Worm (Caenorhabditis elegans) whole organism, L2 larva: ENCODE results near the gene F31E9.3.

Experiments
- Y55F3AM.14 ChIP-seq: fragments of 200-800 bp; sonication (Bioruptor generic); optimal IDR thresholded peaks from 2 replicates; lab custom pipeline; 2018; ENCODE audit warnings: mild to moderate bottlenecking, missing genetic modification characterization, missing compliant biosample characterization
- ZK546.5 ChIP-seq: sonication (generic microtip); optimal IDR thresholded peaks from 2 replicates; lab custom pipeline; 2017; ENCODE audit warnings: missing biosample characterization, missing genetic modification characterization
- aly-2 ChIP-seq: fragments of 150-350 bp; optimal IDR thresholded peaks from 2 replicates; lab custom pipeline; 2014; ENCODE audit warnings: missing biosample characterization, missing genetic modification characterization
- ceh-16 ChIP-seq: fragments of 150-350 bp; optimal IDR thresholded peaks from 2 replicates; lab custom pipeline; 2014; ENCODE audit warnings: missing biosample characterization, missing genetic modification characterization
- ceh-82 ChIP-seq: fragments of 150-350 bp; optimal IDR thresholded peaks from 2 replicates; lab custom pipeline; 2014; ENCODE audit warnings: missing biosample characterization, missing genetic modification characterization
- crh-2 ChIP-seq: sonication (generic microtip); optimal IDR thresholded peaks from 2 replicates; lab custom pipeline; 2017; ENCODE audit warnings: missing biosample characterization, missing genetic modification characterization
- dmd-4 ChIP-seq: sonication (generic microtip); optimal IDR thresholded peaks from 2 replicates; lab custom pipeline; 2017; ENCODE audit warnings: missing biosample characterization, missing genetic modification characterization
- elt-1 ChIP-seq: fragments of 150-350 bp; optimal IDR thresholded peaks from 2 replicates; lab custom pipeline; 2014; ENCODE audit warnings: missing biosample characterization, missing genetic modification characterization
- elt-3 ChIP-seq: sonication (generic microtip); optimal IDR thresholded peaks from 2 replicates; lab custom pipeline; 2017; ENCODE audit warnings: missing biosample characterization, missing genetic modification characterization
- fos-1 ChIP-seq: fragments of 150-350 bp; optimal IDR thresholded peaks from 2 replicates; lab custom pipeline; 2014; ENCODE audit warnings: missing biosample characterization, missing genetic modification characterization
- gmeb-1 ChIP-seq: fragments of 150-350 bp; optimal IDR thresholded peaks from 2 replicates; lab custom pipeline; 2014; ENCODE audit warnings: missing biosample characterization, missing genetic modification characterization
- mab-5 ChIP-seq: fragments of 150-350 bp; optimal IDR thresholded peaks from 2 replicates; lab custom pipeline; 2014; ENCODE audit warnings: missing biosample characterization, missing genetic modification characterization
- mbf-1 ChIP-seq: sonication (generic microtip); optimal IDR thresholded peaks from 2 replicates; lab custom pipeline; 2017; ENCODE audit warnings: missing biosample characterization, missing genetic modification characterization
- mdl-1 ChIP-seq, 2 experiments: fragments of 150-350 bp in 1 of 2; sonication (generic microtip) in 1 of 2; optimal IDR thresholded peaks; 2 replicates each; lab custom pipeline; 2017; ENCODE audit warnings: missing biosample characterization in 2 of 2, missing genetic modification characterization in 2 of 2
- nhr-21 ChIP-seq: fragments of 150-350 bp; optimal IDR thresholded peaks from 2 replicates; lab custom pipeline; 2014; ENCODE audit warnings: missing biosample characterization, missing genetic modification characterization
- nhr-25 ChIP-seq: fragments of 150-350 bp; sonication (generic microtip); optimal IDR thresholded peaks from 3 replicates; lab custom pipeline; 2014; ENCODE audit warnings: missing biosample characterization, missing genetic modification characterization
- nhr-6 ChIP-seq: fragments of 150-350 bp; optimal IDR thresholded peaks from 2 replicates; lab custom pipeline; 2014; ENCODE audit warnings: missing biosample characterization, missing genetic modification characterization
- sem-4 ChIP-seq: fragments of 150-350 bp; optimal IDR thresholded peaks from 2 replicates; lab custom pipeline; 2014; ENCODE audit warnings: missing biosample characterization, missing genetic modification reagents, missing genetic modification characterization
- skn-1 ChIP-seq: sonication (generic microtip); optimal IDR thresholded peaks from 2 replicates; lab custom pipeline; 2017; ENCODE audit warnings: missing biosample characterization, missing genetic modification characterization
- sma-3 ChIP-seq: sonication (generic microtip); optimal IDR thresholded peaks from 2 replicates; lab custom pipeline; 2016; ENCODE audit warnings: missing genetic modification reagents, missing genetic modification characterization, missing compliant biosample characterization
- sma-9 ChIP-seq, 2 experiments: fragments of 150-350 bp in 1 of 2; sonication (generic microtip) in 1 of 2; optimal IDR thresholded peaks; 2 replicates each; lab custom pipeline; 2014 to 2016; ENCODE audit warnings: missing genetic modification characterization in 2 of 2, mild to moderate bottlenecking in 1 of 2, missing biosample characterization in 1 of 2, missing compliant biosample characterization in 1 of 2, missing genetic modification reagents in 1 of 2, moderate library complexity in 1 of 2
- unc-39 ChIP-seq: fragments of 150-350 bp; optimal IDR thresholded peaks from 2 replicates; lab custom pipeline; 2014; ENCODE audit warnings: missing biosample characterization, missing genetic modification characterization
- unc-55 ChIP-seq: fragments of 150-350 bp; sonication (generic microtip); optimal IDR thresholded peaks from 3 replicates; lab custom pipeline; 2014; ENCODE audit warnings: missing biosample characterization, missing genetic modification reagents, missing genetic modification characterization
- unc-62 ChIP-seq: fragments of 150-350 bp; optimal IDR thresholded peaks from 2 replicates; lab custom pipeline; 2014; ENCODE audit warnings: missing biosample characterization, missing genetic modification reagents, missing genetic modification characterization
- ztf-4 ChIP-seq: fragments of 150-350 bp; optimal IDR thresholded peaks from 2 replicates; lab custom pipeline; 2014; ENCODE audit warnings: missing biosample characterization, missing genetic modification characterization

Gene F31E9.3

ce11 chrV:17352827-17353373 is 30.5 kb downstream of the F31E9.3 start, which contains the start of the genes fbxa-134 and F47H4.2:
Gene fbxa-134 (minus strand): TSS chrV:17352870.
Gene F47H4.2 (plus strand): TSS chrV:17353323.
- TF ChIP-seq crh-2 (tag; lab: Kevin White, UChicago) (peak; percentile 43), gmeb-1 (tag; lab: Kevin White, UChicago) (peak; percentile 3), elt-1 (no peak), aly-2 (tag; lab: Kevin White, UChicago) (no peak), dmd-4 (no peak), nhr-6 (tag; lab: Kevin White, UChicago) (no peak), unc-55 (GFP tag; lab: Kevin White, UChicago) (no peak), elt-3 (tag; lab: Kevin White, UChicago) (no peak), ZK546.5 (tag; lab: Kevin White, UChicago) (no peak), nhr-25 (tag; lab: Kevin White, UChicago) (no peak), mbf-1 (tag; lab: Kevin White, UChicago) (no peak), ceh-82 (no peak), ztf-4 (no peak), skn-1 (peak; percentile 76), Y55F3AM.14 (GFP tag; lab: Kevin White, UChicago) (no peak), sem-4 (tag; lab: Kevin White, UChicago) (no peak), ceh-16 (tag; lab: Kevin White, UChicago) (no peak), unc-39 (tag; lab: Kevin White, UChicago) (no peak), nhr-21 (no peak), sma-3 (GFP tag; lab: Kevin White, UChicago) (no peak), fos-1 (tag; lab: Kevin White, UChicago) (peak; percentile 79), mdl-1 (tag; optimal IDR thresholded peaks at IDR 0.05; lab: Kevin White, UChicago) (no peak), sma-9 (GFP tag; optimal IDR thresholded peaks at IDR 0.05; lab: Kevin White, UChicago) (peak; percentile 18), sma-9 (tag; optimal IDR thresholded peaks at IDR 0.05; lab: Kevin White, UChicago) (no peak), mab-5 (tag; lab: Kevin White, UChicago) (no peak), unc-62 (GFP tag; lab: Kevin White, UChicago) (no peak)
